Fruit fly (Drosophila melanogaster) whole organism, embryonic: Measurements from ENCODE around the gene Cyp4g15.
A peak's percentile ranks its signal among the peaks of the same experiment; 100 is the strongest.

Experiments
- Adf1 ChIP-seq: fragments of 200-800 bp; sonication (Bioruptor generic); IDR thresholded peaks from 2 replicates; pipeline ENCODE4 v1.3.6; 2022; ENCODE audit warnings: missing biosample characterization, missing genetic modification characterization
- Awh ChIP-seq: fragments of 200-800 bp; sonication (Bioruptor generic); IDR thresholded peaks from 2 replicates; pipeline ENCODE4, ENCODE4 v1.3.6; 2022; ENCODE audit warnings: missing biosample characterization, missing genetic modification characterization
- B-H2 ChIP-seq: fragments of 200-800 bp; sonication (Bioruptor generic); optimal IDR thresholded peaks from 2 replicates; lab custom pipeline; 2018; ENCODE audit warnings: missing biosample characterization, mild to moderate bottlenecking, missing genetic modification characterization
- BtbVII ChIP-seq: fragments of 200-800 bp; sonication (Bioruptor generic); optimal IDR thresholded peaks from 3 replicates; lab custom pipeline; 2017; ENCODE audit warnings: missing biosample characterization, mild to moderate bottlenecking, missing genetic modification characterization
- Bteb2 ChIP-seq: fragments of 200-800 bp; sonication (Bioruptor generic); optimal IDR thresholded peaks from 2 replicates; lab custom pipeline; 2016; ENCODE audit warnings: missing biosample characterization, missing genetic modification characterization
- CG10209 ChIP-seq: fragments of 200-800 bp; sonication (Bioruptor generic); optimal IDR thresholded peaks from 3 replicates; lab custom pipeline; 2017; ENCODE audit warnings: missing biosample characterization, mild to moderate bottlenecking, missing genetic modification characterization, missing genetic modification reagents
- CG10654 ChIP-seq: fragments of 200-800 bp; sonication (Bioruptor generic); optimal IDR thresholded peaks from 2 replicates; lab custom pipeline; 2016; ENCODE audit warnings: missing biosample characterization, missing genetic modification characterization
- CG11085 ChIP-seq: fragments of 200-800 bp; sonication (Bioruptor generic); IDR thresholded peaks from 2 replicates; pipeline ENCODE4 v1.3.6; 2022; ENCODE audit warnings: missing biosample characterization, missing genetic modification characterization
- CG12769 ChIP-seq: fragments of 200-800 bp; sonication (Bioruptor generic); optimal IDR thresholded peaks from 2 replicates; lab custom pipeline; 2019; ENCODE audit warnings: missing biosample characterization, mild to moderate bottlenecking, missing genetic modification characterization, moderate library complexity
- CG13287 ChIP-seq: fragments of 200-800 bp; sonication (Bioruptor generic); IDR thresholded peaks from 2 replicates; pipeline ENCODE4 v1.3.6; 2022; ENCODE audit warnings: missing biosample characterization, missing genetic modification characterization; ENCODE audit not compliant: partially characterized antibody
- CG13424 ChIP-seq: fragments of 200-800 bp; sonication (Bioruptor generic); optimal IDR thresholded peaks from 2 replicates; lab custom pipeline; 2019; ENCODE audit warnings: missing biosample characterization, mild to moderate bottlenecking, missing genetic modification characterization, moderate library complexity
- CG14441 ChIP-seq: fragments of 200-800 bp; sonication (Bioruptor generic); IDR thresholded peaks from 2 replicates; pipeline ENCODE4 v1.3.6; 2022; ENCODE audit warnings: missing biosample characterization, missing genetic modification characterization
- CG1529 ChIP-seq: fragments of 200-800 bp; sonication (Bioruptor generic); optimal IDR thresholded peaks from 3 replicates; lab custom pipeline; 2018; ENCODE audit warnings: missing biosample characterization, missing genetic modification characterization
- CG16863 ChIP-seq: fragments of 200-800 bp; sonication (Bioruptor generic); optimal IDR thresholded peaks from 3 replicates; lab custom pipeline; 2016; ENCODE audit warnings: missing biosample characterization, missing genetic modification characterization
- CG18262 ChIP-seq: fragments of 200-800 bp; optimal IDR thresholded peaks from 3 replicates; lab custom pipeline; 2019; ENCODE audit warnings: missing biosample characterization, mild to moderate bottlenecking, missing genetic modification characterization, moderate library complexity
- CG1832 ChIP-seq: fragments of 200-800 bp; sonication (Bioruptor generic); optimal IDR thresholded peaks from 2 replicates; lab custom pipeline; 2017; ENCODE audit warnings: missing biosample characterization, mild to moderate bottlenecking, missing genetic modification characterization, inconsistent platforms
- CG2116 ChIP-seq: fragments of 200-800 bp; sonication (Bioruptor generic); optimal IDR thresholded peaks from 3 replicates; lab custom pipeline; 2018; ENCODE audit warnings: missing biosample characterization, mild to moderate bottlenecking, missing genetic modification characterization
- CG2129 ChIP-seq: fragments of 200-800 bp; sonication (Bioruptor generic); IDR thresholded peaks from 2 replicates; pipeline ENCODE4 v1.3.6; 2022; ENCODE audit warnings: missing biosample characterization, missing genetic modification characterization; ENCODE audit not compliant: partially characterized antibody
- CG2875 ChIP-seq: fragments of 200-800 bp; sonication (Bioruptor generic); optimal IDR thresholded peaks from 2 replicates; lab custom pipeline; 2017; ENCODE audit warnings: missing biosample characterization, mild to moderate bottlenecking, missing genetic modification characterization, missing genetic modification reagents
- CG31224 ChIP-seq: fragments of 200-800 bp; sonication (Bioruptor generic); IDR thresholded peaks from 2 replicates; pipeline ENCODE4 v1.3.6; 2022; ENCODE audit warnings: missing biosample characterization, missing genetic modification characterization
- CG32772 ChIP-seq: fragments of 200-800 bp; sonication (Bioruptor generic); IDR thresholded peaks from 2 replicates; pipeline ENCODE4 v1.3.6; 2022; ENCODE audit warnings: missing biosample characterization, missing genetic modification characterization
- CG33557 ChIP-seq: fragments of 200-800 bp; sonication (Bioruptor generic); optimal IDR thresholded peaks from 2 replicates; lab custom pipeline; 2019; ENCODE audit warnings: missing biosample characterization, mild to moderate bottlenecking, missing genetic modification characterization, moderate library complexity
- CG34422 ChIP-seq: fragments of 200-800 bp; sonication (Bioruptor generic); IDR thresholded peaks from 3 replicates; pipeline ENCODE4 v1.3.6; 2022; ENCODE audit warnings: missing biosample characterization, missing genetic modification characterization
- CG3847 ChIP-seq: fragments of 200-800 bp; sonication (Bioruptor generic); IDR thresholded peaks from 2 replicates; pipeline ENCODE4 v1.3.6; 2022; ENCODE audit warnings: missing biosample characterization, missing genetic modification characterization
- CG7745 ChIP-seq: fragments of 200-800 bp; sonication (Bioruptor generic); optimal IDR thresholded peaks from 2 replicates; lab custom pipeline; 2018; ENCODE audit warnings: missing biosample characterization, mild to moderate bottlenecking, missing genetic modification characterization, moderate library complexity
- CG8281 ChIP-seq: fragments of 200-800 bp; sonication (Bioruptor generic); optimal IDR thresholded peaks from 2 replicates; lab custom pipeline; 2018; ENCODE audit warnings: missing biosample characterization, mild to moderate bottlenecking, missing genetic modification characterization, moderate library complexity
- D ChIP-seq, 2 experiments: fragments of 200-800 bp in 1 of 2; fragments of >200 bp in 1 of 2; sonication (Bioruptor generic) in 1 of 2; optimal IDR thresholded peaks; 2 replicates in 1 of 2; 3 replicates in 1 of 2; lab custom pipeline; 2017; ENCODE audit warnings: mild to moderate bottlenecking in 1 of 2, missing biosample characterization in 1 of 2, missing genetic modification characterization in 1 of 2, missing genetic modification reagents in 1 of 2
- Lim3 ChIP-seq: fragments of 200-800 bp; sonication (Bioruptor generic); IDR thresholded peaks from 2 replicates; pipeline ENCODE4 v1.3.6; 2022; ENCODE audit warnings: missing biosample characterization, missing genetic modification characterization
- MTF-1 ChIP-seq: fragments of 200-800 bp; sonication (Bioruptor generic); optimal IDR thresholded peaks from 2 replicates; lab custom pipeline; 2018; ENCODE audit warnings: missing biosample characterization, mild to moderate bottlenecking, missing genetic modification characterization, borderline replicate concordance
- Med ChIP-seq: fragments of 200-800 bp; sonication (Bioruptor generic); peaks from one replicate; lab custom pipeline; 2016; ENCODE audit warnings: missing biosample characterization, missing genetic modification characterization, mild to moderate bottlenecking, inconsistent platforms, moderate library complexity
- Mes4 ChIP-seq: fragments of 200-800 bp; sonication (Bioruptor generic); optimal IDR thresholded peaks from 2 replicates; lab custom pipeline; 2016; ENCODE audit warnings: missing biosample characterization, missing genetic modification characterization
- NC2β ChIP-seq: fragments of 200-800 bp; sonication (Bioruptor generic); optimal IDR thresholded peaks from 2 replicates; lab custom pipeline; 2016; ENCODE audit warnings: missing biosample characterization, missing genetic modification characterization
- NFAT ChIP-seq: fragments of 200-800 bp; sonication (Bioruptor generic); IDR thresholded peaks from 2 replicates; pipeline ENCODE4 v1.3.6; 2022; ENCODE audit warnings: missing biosample characterization, missing genetic modification characterization
- Vsx1 ChIP-seq: fragments of 200-800 bp; sonication (Bioruptor generic); optimal IDR thresholded peaks from 2 replicates; lab custom pipeline; 2017; ENCODE audit warnings: missing biosample characterization, mild to moderate bottlenecking, missing genetic modification characterization, missing genetic modification reagents
- amos ChIP-seq: fragments of 200-800 bp; sonication (Bioruptor generic); IDR thresholded peaks from 2 replicates; pipeline ENCODE4 v1.3.6; 2022; ENCODE audit warnings: missing biosample characterization, missing genetic modification characterization; ENCODE audit not compliant: partially characterized antibody
- ash1 ChIP-seq: fragments of 200-800 bp; sonication (Bioruptor generic); optimal IDR thresholded peaks from 2 replicates; lab custom pipeline; 2018; ENCODE audit warnings: missing biosample characterization, mild to moderate bottlenecking, missing genetic modification characterization
- bsh ChIP-seq, 2 experiments: fragments of 200-800 bp; sonication (Bioruptor generic); optimal IDR thresholded peaks; 2 replicates each; lab custom pipeline; 2017 to 2018; ENCODE audit warnings: mild to moderate bottlenecking in 2 of 2, missing biosample characterization in 2 of 2, missing genetic modification characterization in 2 of 2, moderate library complexity in 1 of 2
- cato ChIP-seq: fragments of 200-800 bp; sonication (Bioruptor generic); optimal IDR thresholded peaks from 2 replicates; lab custom pipeline; 2016; ENCODE audit warnings: missing biosample characterization, missing genetic modification characterization, borderline replicate concordance
- crp ChIP-seq, 2 experiments: fragments of 200-800 bp; sonication (Bioruptor generic); optimal IDR thresholded peaks; 2 replicates in 1 of 2; 3 replicates in 1 of 2; lab custom pipeline; 2017; ENCODE audit warnings: missing biosample characterization in 2 of 2, missing genetic modification characterization in 2 of 2, mild to moderate bottlenecking in 1 of 2, moderate library complexity in 1 of 2
- esg ChIP-seq: fragments of 200-800 bp; sonication (Bioruptor generic); conservative IDR thresholded peaks from 2 replicates; pipeline ENCODE4 v1.3.6; 2022; ENCODE audit warnings: missing biosample characterization, missing genetic modification characterization
- fru ChIP-seq: fragments of >200 bp; optimal IDR thresholded peaks from 2 replicates; lab custom pipeline; 2017
- ftz-f1 ChIP-seq: fragments of 200-800 bp; sonication (Bioruptor generic); optimal IDR thresholded peaks from 2 replicates; lab custom pipeline; 2016; ENCODE audit warnings: missing biosample characterization, missing genetic modification characterization
- gce ChIP-seq: fragments of 200-800 bp; sonication (Bioruptor generic); IDR thresholded peaks from 3 replicates; pipeline ENCODE4 v1.3.6; 2022; ENCODE audit warnings: missing biosample characterization, missing genetic modification characterization
- gcm2 ChIP-seq: fragments of 200-800 bp; sonication (Bioruptor generic); optimal IDR thresholded peaks from 2 replicates; lab custom pipeline; 2016; ENCODE audit warnings: missing biosample characterization, missing genetic modification characterization
- lmd ChIP-seq: fragments of 200-800 bp; sonication (Bioruptor generic); IDR thresholded peaks from 2 replicates; pipeline ENCODE4 v1.3.6; 2022; ENCODE audit warnings: missing biosample characterization, missing genetic modification characterization
- luna ChIP-seq: fragments of 200-800 bp; sonication (Bioruptor generic); optimal IDR thresholded peaks from 2 replicates; lab custom pipeline; 2016; ENCODE audit warnings: missing biosample characterization, missing genetic modification characterization
- pzg ChIP-seq: fragments of 200-800 bp; sonication (Bioruptor generic); optimal IDR thresholded peaks from 3 replicates; lab custom pipeline; 2018; ENCODE audit warnings: missing biosample characterization, mild to moderate bottlenecking, missing genetic modification characterization, moderate library complexity
- trem ChIP-seq: fragments of 200-800 bp; optimal IDR thresholded peaks from 3 replicates; lab custom pipeline; 2019; ENCODE audit warnings: missing biosample characterization, mild to moderate bottlenecking, missing genetic modification characterization, moderate library complexity
- tx ChIP-seq: fragments of 200-800 bp; sonication (Bioruptor generic); optimal IDR thresholded peaks from 2 replicates; lab custom pipeline; 2016; ENCODE audit warnings: missing biosample characterization, missing genetic modification characterization

The Cyp4g15 gene

DNA sequence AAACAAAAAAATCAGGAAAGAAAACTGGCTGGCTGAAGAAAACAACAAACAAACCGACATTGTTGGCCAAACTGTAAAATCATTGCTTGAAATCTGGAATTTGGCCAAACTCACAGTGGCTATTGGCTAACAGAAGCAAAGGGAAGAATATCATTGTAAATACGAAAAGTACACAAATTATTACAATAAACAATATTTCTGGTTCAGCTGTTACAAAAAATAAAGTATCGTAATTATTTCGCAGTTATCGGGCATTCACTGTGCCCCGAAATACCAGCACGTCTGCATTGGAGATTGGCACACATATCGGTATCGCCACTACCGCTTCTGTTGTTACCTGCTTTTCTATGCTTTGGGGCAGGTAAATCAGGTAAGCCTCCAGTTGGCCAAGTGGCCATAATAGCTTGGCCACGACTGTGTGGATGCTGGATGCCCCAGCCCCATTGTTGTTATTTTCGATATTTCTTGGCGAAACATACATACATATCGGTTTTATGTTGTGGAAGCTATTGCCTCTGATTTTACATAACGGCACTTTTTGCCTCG, 25.8 kb upstream of the Cyp4g15 start (continued):
- TF ChIP-seq bsh (GFP tag; optimal IDR thresholded peaks at IDR 0.05; lab: Kevin White, UChicago) (peak in 1 of 2 experiments; percentile 2), gcm2 (GFP tag; lab: Kevin White, UChicago) (no peak), crp (GFP tag; optimal IDR thresholded peaks at IDR 0.05; lab: Kevin White, UChicago) (no peak), Med (peak; percentile 87), Vsx1 (no peak), CG13287 (no peak), CG32772 (GFP tag; lab: Robert Waterston, UW) (peak; percentile 29; the same call in 1 of the 2 replicates), NC2β (GFP tag; lab: Kevin White, UChicago) (no peak), Mes4 (GFP tag; lab: Kevin White, UChicago) (no peak), CG12769 (tag; lab: Kevin White, UChicago) (peak; percentile 77), CG3847 (GFP tag; lab: Robert Waterston, UW) (peak; percentile 42; the same call in 1 of the 2 replicates), CG7745 (tag; lab: Kevin White, UChicago) (no peak), CG14441 (GFP tag; lab: Robert Waterston, UW) (peak; percentile 74), CG16863 (no peak), CG10654 (no peak), trem (tag; lab: Kevin White, UChicago) (no peak), BtbVII (GFP tag; lab: Kevin White, UChicago) (peak; percentile 19), CG10209 (GFP tag; lab: Kevin White, UChicago) (peak; percentile 12), CG33557 (GFP tag; lab: Kevin White, UChicago) (no peak), CG11085 (GFP tag; lab: Robert Waterston, UW) (peak; percentile 60; the same call in 1 of the 2 replicates), luna (no peak), Awh (GFP tag; lab: Robert Waterston, UW) (0 out of 2 replicates have a peak, but pooled peaks have one; percentile 8), CG1832 (GFP tag; lab: Kevin White, UChicago) (no peak), CG2116 (GFP tag; lab: Kevin White, UChicago) (no peak), fru (lab: Kevin White, UChicago) (no peak), B-H2 (GFP tag; lab: Kevin White, UChicago) (no peak), esg (GFP tag; lab: Robert Waterston, UW) (0 out of 2 replicates have a peak, but pooled peaks have one; percentile 10), CG1529 (GFP tag; lab: Kevin White, UChicago) (no peak), Lim3 (GFP tag; lab: Robert Waterston, UW) (no peak), CG13424 (tag; lab: Kevin White, UChicago) (peak; percentile 53), NFAT (GFP tag; lab: Robert Waterston, UW) (peak; percentile 54; the same call in 1 of the 2 replicates), CG2129 (GFP tag; lab: Robert Waterston, UW) (no peak), Adf1 (GFP tag; lab: Robert Waterston, UW) (no peak), ash1 (GFP tag; lab: Kevin White, UChicago) (no peak), cato (GFP tag; lab: Kevin White, UChicago) (no peak), amos (GFP tag; lab: Robert Waterston, UW) (no peak), CG8281 (tag; lab: Kevin White, UChicago) (no peak), pzg (no peak), CG34422 (0 out of 3 replicates have a peak, but pooled peaks have one; percentile 30), CG2875 (GFP tag; lab: Kevin White, UChicago) (no peak), Bteb2 (GFP tag; lab: Kevin White, UChicago) (peak; percentile 3), gce (no peak), lmd (GFP tag; lab: Robert Waterston, UW) (peak; percentile 69), MTF-1 (GFP tag; lab: Kevin White, UChicago) (no peak), ftz-f1 (GFP tag; lab: Kevin White, UChicago) (no peak), tx (GFP tag; lab: Kevin White, UChicago) (no peak), D (optimal IDR thresholded peaks at IDR 0.05; lab: Kevin White, UChicago) (no peak), D (GFP tag; optimal IDR thresholded peaks at IDR 0.05; lab: Kevin White, UChicago) (no peak), CG18262 (no peak), CG31224 (GFP tag; lab: Robert Waterston, UW) (peak; percentile 41; the same call in 1 of the 2 replicates)
